Worm (Caenorhabditis elegans): ENCODE measurements around the gene C30G12.6.

ce11 chrII:7279808-7280207 lies 16.0 kb downstream of the C30G12.6 start:
- no peak for TF ChIP-seq tbx-11 (GFP tag; IDR thresholded peaks at IDR 0.05)
- no peak for TF ChIP-seq tra-4 (tag; optimal IDR thresholded peaks at IDR 0.05)
- no peak for TF ChIP-seq scrt-1 (GFP tag; IDR thresholded peaks at IDR 0.05)
- TF ChIP-seq hmg-4 (GFP tag; optimal IDR thresholded peaks at IDR 0.05): no peak
- TF ChIP-seq flt-1 (GFP tag; IDR thresholded peaks at IDR 0.05): no peak
- no peak for TF ChIP-seq ama-1 (optimal IDR thresholded peaks at IDR 0.05)
- no peak for TF ChIP-seq B0310.2 (tag; optimal IDR thresholded peaks at IDR 0.05)
- TF ChIP-seq aly-1 (tag; optimal IDR thresholded peaks at IDR 0.05): no peak
- TF ChIP-seq ceh-36 (tag; optimal IDR thresholded peaks at IDR 0.05): no peak
- TF ChIP-seq hmbx-1 (tag; optimal IDR thresholded peaks at IDR 0.05): no peak
- TF ChIP-seq F13C5.2 (tag; optimal IDR thresholded peaks at IDR 0.05): no peak
- no peak for TF ChIP-seq hnd-1 (tag; optimal IDR thresholded peaks at IDR 0.05)
- no peak for TF ChIP-seq tbx-37 (GFP tag; conservative IDR thresholded peaks at IDR 0.05)
